Fruit fly (Drosophila melanogaster) whole organism, embryonic: ENCODE results near the gene CG34163.
A peak's percentile ranks its signal among the peaks of the same experiment; 100 is the strongest.

Experiments used
- BtbVII ChIP-seq: fragments of 200-800 bp; sonication (Bioruptor generic); optimal IDR thresholded peaks from 3 replicates; lab custom pipeline; 2017; ENCODE audit warnings: missing biosample characterization, mild to moderate bottlenecking, missing genetic modification characterization
- Bteb2 ChIP-seq: fragments of 200-800 bp; sonication (Bioruptor generic); optimal IDR thresholded peaks from 2 replicates; lab custom pipeline; 2016; ENCODE audit warnings: missing biosample characterization, missing genetic modification characterization
- CG10267 ChIP-seq: fragments of 200-800 bp; sonication (Bioruptor generic); optimal IDR thresholded peaks from 2 replicates; lab custom pipeline; 2018; ENCODE audit warnings: missing biosample characterization, mild to moderate bottlenecking, missing genetic modification characterization, moderate library complexity
- CG10431 ChIP-seq: fragments of 200-800 bp; sonication (Bioruptor generic); optimal IDR thresholded peaks from 3 replicates; lab custom pipeline; 2018; ENCODE audit warnings: missing biosample characterization, mild to moderate bottlenecking, missing genetic modification characterization
- CG10565 ChIP-seq: fragments of 200-800 bp; sonication (Bioruptor generic); optimal IDR thresholded peaks from 3 replicates; lab custom pipeline; 2016; ENCODE audit warnings: missing biosample characterization, mild to moderate bottlenecking, missing genetic modification characterization
- CG11398 ChIP-seq: fragments of 200-800 bp; sonication (Bioruptor generic); optimal IDR thresholded peaks from 2 replicates; lab custom pipeline; 2016; ENCODE audit warnings: missing biosample characterization, missing genetic modification characterization
- CG12071 ChIP-seq: fragments of 200-800 bp; sonication (Bioruptor generic); optimal IDR thresholded peaks from 3 replicates; lab custom pipeline; 2018; ENCODE audit warnings: missing biosample characterization, mild to moderate bottlenecking, missing genetic modification characterization
- CG14965 ChIP-seq: fragments of 200-800 bp; sonication (Bioruptor generic); optimal IDR thresholded peaks from 2 replicates; lab custom pipeline; 2016; ENCODE audit warnings: missing biosample characterization, missing genetic modification characterization, borderline replicate concordance
- CG1602 ChIP-seq: fragments of 200-800 bp; sonication (Bioruptor generic); optimal IDR thresholded peaks from 3 replicates; lab custom pipeline; 2016; ENCODE audit warnings: missing biosample characterization, missing genetic modification characterization
- CG4424 ChIP-seq: fragments of 200-800 bp; sonication (Bioruptor generic); optimal IDR thresholded peaks from 3 replicates; lab custom pipeline; 2016; ENCODE audit warnings: missing biosample characterization, missing genetic modification characterization
- CG7963 ChIP-seq: fragments of 200-800 bp; sonication (Bioruptor generic); IDR thresholded peaks from 3 replicates; pipeline ENCODE4 v1.3.6; 2022; ENCODE audit warnings: missing biosample characterization, missing genetic modification characterization; ENCODE audit not compliant: partially characterized antibody
- CG7987 ChIP-seq: fragments of 200-800 bp; sonication (Bioruptor generic); optimal IDR thresholded peaks from 2 replicates; lab custom pipeline; 2018; ENCODE audit warnings: missing biosample characterization, mild to moderate bottlenecking, missing genetic modification characterization, moderate library complexity
- CG8765 ChIP-seq: fragments of 200-800 bp; sonication (Bioruptor generic); IDR thresholded peaks from 2 replicates; pipeline ENCODE4 v1.3.6; 2022; ENCODE audit warnings: missing biosample characterization, missing genetic modification characterization
- CG8924 ChIP-seq: fragments of 200-800 bp; optimal IDR thresholded peaks from 3 replicates; lab custom pipeline; 2019; ENCODE audit warnings: missing biosample characterization, mild to moderate bottlenecking, missing genetic modification characterization, moderate library complexity
- CG9797 ChIP-seq: fragments of 200-800 bp; sonication (Bioruptor generic); optimal IDR thresholded peaks from 3 replicates; lab custom pipeline; 2018; ENCODE audit warnings: missing biosample characterization, mild to moderate bottlenecking, missing genetic modification characterization
- CHES-1-like ChIP-seq: fragments of 200-800 bp; sonication (Bioruptor generic); optimal IDR thresholded peaks from 2 replicates; lab custom pipeline; 2016; ENCODE audit warnings: missing biosample characterization, missing genetic modification characterization
- Camta ChIP-seq: fragments of 200-800 bp; sonication (Bioruptor generic); optimal IDR thresholded peaks from 2 replicates; lab custom pipeline; 2016; ENCODE audit warnings: missing biosample characterization, missing genetic modification characterization
- CrebB ChIP-seq: fragments of 200-800 bp; sonication (Bioruptor generic); optimal IDR thresholded peaks from 3 replicates; lab custom pipeline; 2018; ENCODE audit warnings: missing biosample characterization, mild to moderate bottlenecking, missing genetic modification characterization
- Dbx ChIP-seq: fragments of 200-800 bp; sonication (Bioruptor generic); IDR thresholded peaks from 3 replicates; pipeline ENCODE4 v1.3.6; 2022; ENCODE audit warnings: missing biosample characterization, missing genetic modification characterization
- Fer3 ChIP-seq: fragments of 200-800 bp; sonication (Bioruptor generic); optimal IDR thresholded peaks from 2 replicates; lab custom pipeline; 2018; ENCODE audit warnings: missing biosample characterization, mild to moderate bottlenecking, missing genetic modification characterization, moderate library complexity
- Lhr ChIP-seq: fragments of 200-800 bp; sonication (Bioruptor generic); optimal IDR thresholded peaks from 3 replicates; lab custom pipeline; 2017; ENCODE audit warnings: mild to moderate bottlenecking, missing biosample characterization, missing genetic modification reagents, missing genetic modification characterization
- Neu2 ChIP-seq: fragments of 200-800 bp; sonication (Bioruptor generic); optimal IDR thresholded peaks from 3 replicates; lab custom pipeline; 2016; ENCODE audit warnings: missing biosample characterization, missing genetic modification characterization, borderline replicate concordance
- Nf-YB ChIP-seq: fragments of 200-800 bp; sonication (Bioruptor generic); optimal IDR thresholded peaks from 3 replicates; lab custom pipeline; 2019; ENCODE audit warnings: missing biosample characterization, mild to moderate bottlenecking, missing genetic modification characterization, moderate library complexity
- Sox102F ChIP-seq: fragments of 200-800 bp; sonication (Bioruptor generic); optimal IDR thresholded peaks from 2 replicates; lab custom pipeline; 2018; ENCODE audit warnings: missing biosample characterization, mild to moderate bottlenecking, missing genetic modification characterization, moderate library complexity
- abd-A ChIP-seq: fragments of 200-800 bp; sonication (Bioruptor generic); optimal IDR thresholded peaks from 3 replicates; lab custom pipeline; 2019; ENCODE audit warnings: missing biosample characterization, mild to moderate bottlenecking, missing genetic modification characterization, moderate library complexity
- al ChIP-seq: fragments of 200-800 bp; sonication (Bioruptor generic); IDR thresholded peaks from 2 replicates; pipeline ENCODE4 v1.3.6; 2022; ENCODE audit warnings: missing biosample characterization, missing genetic modification characterization
- aop ChIP-seq: fragments of 200-800 bp; sonication (Bioruptor generic); IDR thresholded peaks from 2 replicates; pipeline ENCODE4 v1.3.6; 2022; ENCODE audit warnings: missing biosample characterization, missing genetic modification characterization
- bab2 ChIP-seq: fragments of 200-800 bp; sonication (Bioruptor generic); optimal IDR thresholded peaks from 2 replicates; lab custom pipeline; 2016; ENCODE audit warnings: missing biosample characterization, missing genetic modification characterization
- ci ChIP-seq: fragments of 200-800 bp; sonication (Bioruptor generic); IDR thresholded peaks from 3 replicates; pipeline ENCODE4 v1.3.6; 2022; ENCODE audit warnings: missing biosample characterization, missing genetic modification characterization
- crc ChIP-seq: fragments of 200-800 bp; sonication (Bioruptor generic); optimal IDR thresholded peaks from 2 replicates; lab custom pipeline; 2016; ENCODE audit warnings: missing biosample characterization, missing genetic modification characterization
- disco-r ChIP-seq: fragments of 200-800 bp; sonication (Bioruptor generic); optimal IDR thresholded peaks from 2 replicates; lab custom pipeline; 2016; ENCODE audit warnings: missing biosample characterization, missing genetic modification characterization
- eyg ChIP-seq: fragments of 200-800 bp; sonication (Bioruptor generic); optimal IDR thresholded peaks from 3 replicates; lab custom pipeline; 2016; ENCODE audit warnings: missing biosample characterization, missing genetic modification characterization
- fd96Cb ChIP-seq: fragments of 200-800 bp; sonication (Bioruptor generic); optimal IDR thresholded peaks from 2 replicates; lab custom pipeline; 2018; ENCODE audit warnings: missing biosample characterization, mild to moderate bottlenecking, missing genetic modification characterization, moderate library complexity
- gsb ChIP-seq: fragments of 200-800 bp; sonication (Bioruptor generic); IDR thresholded peaks from 2 replicates; pipeline ENCODE4 v1.3.6; 2022; ENCODE audit warnings: missing biosample characterization, missing genetic modification characterization
- her ChIP-seq: fragments of 200-800 bp; sonication (Bioruptor generic); optimal IDR thresholded peaks from 2 replicates; lab custom pipeline; 2016; ENCODE audit warnings: missing biosample characterization, missing genetic modification characterization
- kay ChIP-seq: fragments of 200-800 bp; sonication (Bioruptor generic); optimal IDR thresholded peaks from 2 replicates; lab custom pipeline; 2016; ENCODE audit warnings: missing biosample characterization, missing genetic modification characterization
- nom ChIP-seq: fragments of 200-800 bp; sonication (Bioruptor generic); optimal IDR thresholded peaks from 2 replicates; lab custom pipeline; 2017; ENCODE audit warnings: missing biosample characterization, missing genetic modification characterization, mild to moderate bottlenecking, moderate library complexity, missing genetic modification reagents
- oc ChIP-seq: fragments of 200-800 bp; sonication (Bioruptor generic); optimal IDR thresholded peaks from 2 replicates; lab custom pipeline; 2018; ENCODE audit warnings: missing biosample characterization, mild to moderate bottlenecking, missing genetic modification characterization, moderate library complexity
- odd ChIP-seq: fragments of 200-800 bp; sonication (Bioruptor generic); optimal IDR thresholded peaks from 2 replicates; lab custom pipeline; 2017; ENCODE audit warnings: missing biosample characterization, mild to moderate bottlenecking, missing genetic modification characterization
- pho ChIP-seq: fragments of 200-800 bp; sonication (Bioruptor generic); optimal IDR thresholded peaks from 2 replicates; lab custom pipeline; 2016; ENCODE audit warnings: missing biosample characterization, missing genetic modification characterization
- pnt ChIP-seq: fragments of 200-800 bp; sonication (Bioruptor generic); optimal IDR thresholded peaks from 3 replicates; lab custom pipeline; 2016; ENCODE audit warnings: missing biosample characterization, missing genetic modification characterization
- slp2 ChIP-seq: fragments of 200-800 bp; sonication (Bioruptor generic); optimal IDR thresholded peaks from 2 replicates; lab custom pipeline; 2016; ENCODE audit warnings: missing biosample characterization, missing genetic modification characterization
- sob ChIP-seq: fragments of 200-800 bp; sonication (Bioruptor generic); IDR thresholded peaks from 2 replicates; pipeline ENCODE4 v1.3.6; 2022; ENCODE audit warnings: missing biosample characterization, missing genetic modification characterization
- stwl ChIP-seq: fragments of 200-800 bp; sonication (Bioruptor generic); optimal IDR thresholded peaks from 3 replicates; lab custom pipeline; 2018; ENCODE audit warnings: missing biosample characterization, mild to moderate bottlenecking, missing genetic modification characterization, moderate library complexity
- tll ChIP-seq, 2 experiments: fragments of 200-800 bp in 1 of 2; fragments of >200 bp in 1 of 2; sonication (Bioruptor generic) in 1 of 2; optimal IDR thresholded peaks; 2 replicates each; lab custom pipeline; 2017 to 2019; ENCODE audit warnings: missing biosample characterization in 2 of 2, missing genetic modification characterization in 2 of 2, mild to moderate bottlenecking in 1 of 2, moderate library complexity in 1 of 2
- ttk ChIP-seq: fragments of 200-800 bp; sonication (Bioruptor generic); IDR thresholded peaks from 2 replicates; pipeline ENCODE4 v2.1.2; 2022; ENCODE audit warnings: missing biosample characterization, missing genetic modification characterization
- twi ChIP-seq: fragments of 200-800 bp; optimal IDR thresholded peaks from 2 replicates; lab custom pipeline; 2019; ENCODE audit warnings: missing biosample characterization, mild to moderate bottlenecking, missing genetic modification characterization, moderate library complexity
- usp ChIP-seq: fragments of >200 bp; optimal IDR thresholded peaks from 2 replicates; lab custom pipeline; 2017; ENCODE audit warnings: missing biosample characterization, missing genetic modification characterization
- vfl ChIP-seq: fragments of 200-800 bp; sonication (Bioruptor generic); optimal IDR thresholded peaks from 2 replicates; lab custom pipeline; 2016; ENCODE audit warnings: missing biosample characterization, missing genetic modification characterization

Gene CG34163

dm6 chr2L:12010877-12011666 lies 23.0 kb downstream of the CG34163 start (continued):
- TF ChIP-seq aop (GFP tag; lab: Robert Waterston, UW) = no peak
- no peak for TF ChIP-seq ttk
- no peak for TF ChIP-seq Neu2 (GFP tag; lab: Kevin White, UChicago)
- peak; percentile 39 for TF ChIP-seq Camta
- no peak for TF ChIP-seq Nf-YB (GFP tag; lab: Kevin White, UChicago)
- TF ChIP-seq vfl (GFP tag; lab: Kevin White, UChicago) = peak; percentile 84
- peak; percentile 33 for TF ChIP-seq CHES-1-like (GFP tag; lab: Kevin White, UChicago)
- TF ChIP-seq Lhr (GFP tag; lab: Kevin White, UChicago) = no peak
- TF ChIP-seq CG11398 = peak; percentile 56
- no peak for TF ChIP-seq eyg (GFP tag; lab: Kevin White, UChicago)
- peak; percentile 86 for TF ChIP-seq Sox102F (GFP tag; lab: Kevin White, UChicago)
- TF ChIP-seq sob (GFP tag; lab: Robert Waterston, UW) = no peak
- peak; percentile 50 for TF ChIP-seq odd (GFP tag; lab: Kevin White, UChicago)
- TF ChIP-seq her (GFP tag; lab: Kevin White, UChicago) = no peak
- peak; percentile 91 for TF ChIP-seq BtbVII
- TF ChIP-seq CG8765 (GFP tag; lab: Robert Waterston, UW) = no peak
- TF ChIP-seq disco-r = peak; percentile 62
- no peak for TF ChIP-seq usp (GFP tag; lab: Kevin White, UChicago)
- peak; percentile 85 for TF ChIP-seq CG10267
- peak; percentile 76 for TF ChIP-seq CG12071
- TF ChIP-seq bab2 (GFP tag; lab: Kevin White, UChicago) = peak; percentile 70
- peak; percentile 77 for TF ChIP-seq Bteb2 (GFP tag; lab: Kevin White, UChicago)
- TF ChIP-seq CG10565 (GFP tag; lab: Kevin White, UChicago) = no peak
- peak; percentile 89 for TF ChIP-seq CG4424
- peak in 1 of 2 experiments; percentile 91 for TF ChIP-seq tll (GFP tag; optimal IDR thresholded peaks at IDR 0.05; lab: Kevin White, UChicago)
- peak; percentile 30 for TF ChIP-seq CG7987 (GFP tag; lab: Kevin White, UChicago)
- no peak for TF ChIP-seq al
- TF ChIP-seq CG8924 (tag; lab: Kevin White, UChicago) = peak; percentile 93
- TF ChIP-seq CG14965 (GFP tag; lab: Kevin White, UChicago) = no peak
- TF ChIP-seq abd-A (tag; lab: Kevin White, UChicago) = peak; percentile 100
- peak; percentile 94 for TF ChIP-seq Fer3 (tag; lab: Kevin White, UChicago)
- TF ChIP-seq pnt (GFP tag; lab: Kevin White, UChicago) = peak; percentile 67
- no peak for TF ChIP-seq stwl (tag; lab: Kevin White, UChicago)
- no peak for TF ChIP-seq Dbx
- TF ChIP-seq CG1602 (GFP tag; lab: Kevin White, UChicago) = peak; percentile 90
- peak; percentile 93 for TF ChIP-seq nom (GFP tag; lab: Kevin White, UChicago)
- peak; percentile 80 for TF ChIP-seq CG10431 (GFP tag; lab: Kevin White, UChicago)
- peak; percentile 89 for TF ChIP-seq kay
- TF ChIP-seq fd96Cb = peak; percentile 89
- TF ChIP-seq CrebB = peak; percentile 92
- peak; percentile 84 for TF ChIP-seq twi (tag; lab: Kevin White, UChicago)
- no peak for TF ChIP-seq ci (GFP tag; lab: Robert Waterston, UW)
- TF ChIP-seq crc = peak; percentile 70
- peak; percentile 13 for TF ChIP-seq CG9797 (GFP tag; lab: Kevin White, UChicago)
- TF ChIP-seq pho (GFP tag; lab: Kevin White, UChicago) = peak; percentile 90
- no peak for TF ChIP-seq gsb (GFP tag; lab: Robert Waterston, UW)
- peak; percentile 73 for TF ChIP-seq slp2 (GFP tag; lab: Kevin White, UChicago)
- no peak for TF ChIP-seq CG7963 (GFP tag; lab: Robert Waterston, UW)
- no peak for TF ChIP-seq oc
